Worm (Caenorhabditis elegans): ENCODE results near the gene lec-5.

DNA sequence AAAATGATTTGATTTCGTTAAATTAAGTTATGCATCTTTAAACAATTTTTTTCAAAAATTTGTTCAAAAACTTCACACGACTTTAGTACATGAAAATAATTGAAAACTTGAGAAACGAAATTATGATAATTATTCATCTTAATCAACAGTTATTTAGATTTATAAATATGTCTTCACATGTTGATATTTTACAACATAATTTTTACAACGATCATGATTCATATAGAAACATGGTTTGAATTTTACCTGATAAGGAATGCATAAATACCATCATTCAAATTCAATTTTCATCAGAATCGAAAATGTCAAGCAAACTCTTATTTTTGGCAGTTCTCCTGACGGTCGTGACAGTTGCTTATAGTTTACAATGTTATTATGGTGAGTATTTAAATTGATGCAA is 23.0 kb upstream of the lec-5 start, which contains the start of gene tag-234:
- TF ChIP-seq scrt-1 (GFP tag; IDR thresholded peaks at IDR 0.05) (no peak), hmbx-1 (tag; optimal IDR thresholded peaks at IDR 0.05) (no peak), tbx-37 (GFP tag; conservative IDR thresholded peaks at IDR 0.05) (no peak), flt-1 (GFP tag; IDR thresholded peaks at IDR 0.05) (no peak)
